Fruit fly (Drosophila melanogaster) whole organism, wandering third instar larva: Measurements from ENCODE around the gene CG7248.

Experiments used
- Abd-B ChIP-seq: fragments of >200 bp; optimal IDR thresholded peaks from 2 replicates; lab custom pipeline; 2017; ENCODE audit warnings: missing biosample characterization, missing genetic modification characterization
- CG9705 ChIP-seq: fragments of 200-800 bp; sonication (Bioruptor generic); optimal IDR thresholded peaks from 2 replicates; lab custom pipeline; 2018; ENCODE audit warnings: missing biosample characterization, mild to moderate bottlenecking, missing genetic modification characterization
- Dfd ChIP-seq: fragments of >200 bp; optimal IDR thresholded peaks from 2 replicates; lab custom pipeline; 2017; ENCODE audit warnings: missing biosample characterization, missing genetic modification characterization
- Dif ChIP-seq: fragments of 200-275, 200-300 bp; sonication (Bioruptor generic); optimal IDR thresholded peaks from 2 replicates; lab custom pipeline; 2018; ENCODE audit warnings: missing biosample characterization, missing genetic modification characterization; ENCODE audit not compliant: partially characterized antibody
- Hr78 ChIP-seq: fragments of >200 bp; optimal IDR thresholded peaks from 2 replicates; lab custom pipeline; 2017; ENCODE audit warnings: missing biosample characterization, missing genetic modification characterization
- Myc ChIP-seq: fragments of >200 bp; optimal IDR thresholded peaks from 2 replicates; lab custom pipeline; 2017
- N ChIP-seq: fragments of >200 bp; optimal IDR thresholded peaks from 2 replicates; lab custom pipeline; 2018; ENCODE audit warnings: missing biosample characterization, missing external identifiers, missing genetic modification characterization
- Rel ChIP-seq, 2 experiments: fragments of 200-800 bp; sonication (Bioruptor generic) in 1 of 2; optimal IDR thresholded peaks; 2 replicates in 1 of 2; 3 replicates in 1 of 2; lab custom pipeline; 2016 to 2019; ENCODE audit warnings: mild to moderate bottlenecking in 2 of 2, missing biosample characterization in 2 of 2, missing genetic modification characterization in 2 of 2, moderate library complexity in 1 of 2
- brk ChIP-seq: fragments of 200-800 bp; sonication (Bioruptor generic); optimal IDR thresholded peaks from 2 replicates; lab custom pipeline; 2016; ENCODE audit warnings: missing biosample characterization, mild to moderate bottlenecking, missing genetic modification characterization
- dsf ChIP-seq: sonication (Bioruptor generic); optimal IDR thresholded peaks from 2 replicates; lab custom pipeline; 2016; ENCODE audit warnings: missing biosample characterization, missing genetic modification characterization, borderline replicate concordance
- h ChIP-seq: fragments of 200-800 bp; sonication (Bioruptor generic); optimal IDR thresholded peaks from 3 replicates; lab custom pipeline; 2016; ENCODE audit warnings: missing biosample characterization, mild to moderate bottlenecking, missing genetic modification characterization
- rgr ChIP-seq: fragments of 200-800 bp; sonication (Bioruptor generic); optimal IDR thresholded peaks from 3 replicates; lab custom pipeline; 2016; ENCODE audit warnings: missing biosample characterization, mild to moderate bottlenecking, missing genetic modification characterization
- usp ChIP-seq: fragments of >200 bp; optimal IDR thresholded peaks from 2 replicates; lab custom pipeline; 2017; ENCODE audit warnings: missing biosample characterization, missing genetic modification characterization

DNA sequence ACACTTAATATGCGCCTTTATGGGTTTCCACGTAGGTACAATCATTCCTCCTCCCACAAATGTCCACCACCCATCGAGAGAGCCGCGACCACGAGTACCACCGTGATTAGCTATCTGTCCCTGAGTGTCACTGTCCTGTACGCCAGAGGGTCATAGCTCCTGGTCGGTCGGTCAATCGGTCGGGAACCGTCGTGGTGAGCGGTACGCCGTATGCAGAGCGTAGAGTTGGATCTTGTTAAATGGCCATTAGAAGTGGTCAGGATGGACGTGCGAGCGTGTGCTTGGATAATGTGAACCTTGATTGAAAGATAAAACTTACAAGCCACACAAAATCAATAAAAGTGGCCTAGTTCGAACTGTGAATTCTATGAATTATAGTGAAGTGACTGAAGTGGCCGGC, 30.7 kb downstream of the CG7248 start, which contains the start of gene CG6938:
- TF ChIP-seq h (GFP tag; lab: Kevin White, UChicago) (no peak), Myc (lab: Kevin White, UChicago) (no peak), N (no peak), brk (GFP tag; lab: Kevin White, UChicago) (no peak), CG9705 (GFP tag; lab: Kevin White, UChicago) (no peak), Dfd (GFP tag; lab: Kevin White, UChicago) (no peak), Abd-B (GFP tag; lab: Kevin White, UChicago) (no peak), dsf (no peak), Dif (no peak), usp (GFP tag; lab: Kevin White, UChicago) (no peak), rgr (GFP tag; lab: Kevin White, UChicago) (no peak), Rel (GFP tag; optimal IDR thresholded peaks at IDR 0.05; lab: Kevin White, UChicago) (no peak), Rel (tag; optimal IDR thresholded peaks at IDR 0.05; lab: Kevin White, UChicago) (no peak), Hr78 (GFP tag; lab: Kevin White, UChicago) (no peak)
